Worm (Caenorhabditis elegans) whole organism, L3 larva: ENCODE data around the gene C16D9.4.

Experiments used
- aly-2 ChIP-seq: fragments of 150-350 bp; optimal IDR thresholded peaks from 2 replicates; lab custom pipeline; 2014; ENCODE audit warnings: missing biosample characterization, missing genetic modification characterization
- ceh-16 ChIP-seq: sonication (generic microtip); optimal IDR thresholded peaks from 2 replicates; lab custom pipeline; 2017; ENCODE audit warnings: missing biosample characterization, missing genetic modification characterization
- ceh-28 ChIP-seq: fragments of 150-350 bp; optimal IDR thresholded peaks from 2 replicates; lab custom pipeline; 2014; ENCODE audit warnings: missing biosample characterization, missing genetic modification reagents, missing genetic modification characterization
- ceh-82 ChIP-seq: fragments of 150-350 bp; optimal IDR thresholded peaks from 2 replicates; lab custom pipeline; 2014; ENCODE audit warnings: missing biosample characterization, missing genetic modification characterization
- mdl-1 ChIP-seq: fragments of 150-350 bp; optimal IDR thresholded peaks from 2 replicates; lab custom pipeline; 2014; ENCODE audit warnings: missing biosample characterization, missing genetic modification characterization
- pha-4 ChIP-seq: fragments of 150-350 bp; optimal IDR thresholded peaks from 2 replicates; lab custom pipeline; 2014; ENCODE audit warnings: missing biosample characterization, missing genetic modification reagents, missing genetic modification characterization
- tbx-2 ChIP-seq: sonication (generic microtip); optimal IDR thresholded peaks from 2 replicates; lab custom pipeline; 2016; ENCODE audit warnings: mild to moderate bottlenecking, missing genetic modification characterization, missing compliant biosample characterization

DNA sequence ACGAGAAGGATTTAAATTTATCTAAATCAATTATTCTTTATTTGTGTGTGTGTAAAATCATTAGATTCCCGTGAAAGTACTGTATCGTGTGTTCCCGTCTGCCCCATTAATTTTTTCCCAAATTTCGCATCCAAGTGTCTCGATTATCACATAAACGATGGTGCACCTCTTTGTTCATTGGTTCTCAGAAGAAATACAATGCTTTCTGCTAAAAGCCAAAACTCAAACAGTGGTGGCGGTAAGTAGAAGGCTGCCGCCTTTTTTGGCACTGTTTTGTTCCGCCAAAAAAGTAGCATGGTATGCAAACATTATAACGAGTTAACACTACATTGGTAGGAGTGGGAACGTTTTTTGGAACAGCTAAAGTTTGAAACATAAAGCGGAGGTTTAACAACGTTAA lies 19.3 kb downstream of the C16D9.4 start:
- TF ChIP-seq mdl-1 (tag; lab: Kevin White, UChicago), result no peak
- no peak for TF ChIP-seq pha-4 (tag; lab: Kevin White, UChicago)
- no peak for TF ChIP-seq aly-2 (tag; lab: Kevin White, UChicago)
- no peak for TF ChIP-seq ceh-82 (tag; lab: Kevin White, UChicago)
- TF ChIP-seq tbx-2 (tag; lab: Kevin White, UChicago), result no peak
- no peak for TF ChIP-seq ceh-16 (tag; lab: Kevin White, UChicago)
- no peak for TF ChIP-seq ceh-28 (tag; lab: Kevin White, UChicago)
